Worm (Caenorhabditis elegans) whole organism, mixed stage, embryonic: ENCODE data around the gene acr-9.

Source experiments
- lin-13 ChIP-seq: fragments of 150-350 bp; optimal IDR thresholded peaks from 2 replicates; lab custom pipeline; 2014; ENCODE audit warnings: missing biosample characterization, missing genetic modification characterization
- lsy-2 ChIP-seq: fragments of 150-350 bp; optimal IDR thresholded peaks from 2 replicates; lab custom pipeline; 2014; ENCODE audit warnings: missing biosample characterization, missing genetic modification characterization
- mls-2 ChIP-seq: sonication (generic microtip); optimal IDR thresholded peaks from 2 replicates; lab custom pipeline; 2016; ENCODE audit warnings: mild to moderate bottlenecking, missing genetic modification characterization, moderate library complexity, missing compliant biosample characterization
- nhr-12 ChIP-seq: fragments of 150-350 bp; optimal IDR thresholded peaks from 2 replicates; lab custom pipeline; 2014; ENCODE audit warnings: missing biosample characterization, missing genetic modification characterization
- nhr-76 ChIP-seq: sonication (generic microtip); optimal IDR thresholded peaks from 2 replicates; lab custom pipeline; 2017; ENCODE audit warnings: missing biosample characterization, missing genetic modification characterization
- pha-4 ChIP-seq: fragments of 150-350 bp; optimal IDR thresholded peaks from 2 replicates; lab custom pipeline; 2018; ENCODE audit warnings: missing biosample characterization, missing genetic modification reagents, missing genetic modification characterization
- unc-120 ChIP-seq: sonication (generic microtip); optimal IDR thresholded peaks from 2 replicates; lab custom pipeline; 2017; ENCODE audit warnings: missing genetic modification characterization, missing compliant biosample characterization; ENCODE audit not compliant: poor library complexity, severe bottlenecking
- unc-39 ChIP-seq: fragments of 150-350 bp; optimal IDR thresholded peaks from 2 replicates; lab custom pipeline; 2014; ENCODE audit warnings: missing biosample characterization, missing genetic modification characterization
- unc-62 ChIP-seq: fragments of 150-350 bp; optimal IDR thresholded peaks from 2 replicates; lab custom pipeline; 2014; ENCODE audit warnings: missing biosample characterization, missing genetic modification reagents, missing genetic modification characterization

- TF ChIP-seq lsy-2 (tag; lab: Kevin White, UChicago): no peak
- no peak for TF ChIP-seq unc-39
- TF ChIP-seq mls-2: no peak
- no peak for TF ChIP-seq nhr-76 (tag; lab: Kevin White, UChicago)
- no peak for TF ChIP-seq unc-62 (GFP tag; lab: Kevin White, UChicago)
- no peak for TF ChIP-seq pha-4 (tag; lab: Kevin White, UChicago)
- no peak for TF ChIP-seq lin-13
- TF ChIP-seq nhr-12: no peak
- no peak for TF ChIP-seq unc-120 (tag; lab: Kevin White, UChicago)
Measured at ce11 chrX:13672622-13673021, 25.9 kb upstream of the acr-9 start.
